Fruit fly (Drosophila melanogaster) whole organism, embryonic: ENCODE measurements around the gene TTLL4B.

Source experiments
- B-H2 ChIP-seq: fragments of 200-800 bp; sonication (Bioruptor generic); optimal IDR thresholded peaks from 2 replicates; lab custom pipeline; 2018; ENCODE audit warnings: missing biosample characterization, mild to moderate bottlenecking, missing genetic modification characterization
- C15 ChIP-seq: fragments of 200-800 bp; sonication (Bioruptor generic); IDR thresholded peaks from 3 replicates; pipeline ENCODE4 v1.3.6; 2022; ENCODE audit warnings: missing biosample characterization, missing genetic modification characterization
- CG10209 ChIP-seq: fragments of 200-800 bp; sonication (Bioruptor generic); optimal IDR thresholded peaks from 3 replicates; lab custom pipeline; 2017; ENCODE audit warnings: missing biosample characterization, mild to moderate bottlenecking, missing genetic modification characterization, missing genetic modification reagents
- CG11085 ChIP-seq: fragments of 200-800 bp; sonication (Bioruptor generic); IDR thresholded peaks from 2 replicates; pipeline ENCODE4 v1.3.6; 2022; ENCODE audit warnings: missing biosample characterization, missing genetic modification characterization
- CG13424 ChIP-seq: fragments of 200-800 bp; sonication (Bioruptor generic); optimal IDR thresholded peaks from 2 replicates; lab custom pipeline; 2019; ENCODE audit warnings: missing biosample characterization, mild to moderate bottlenecking, missing genetic modification characterization, moderate library complexity
- CG1529 ChIP-seq: fragments of 200-800 bp; sonication (Bioruptor generic); optimal IDR thresholded peaks from 3 replicates; lab custom pipeline; 2018; ENCODE audit warnings: missing biosample characterization, missing genetic modification characterization
- CG15479 ChIP-seq: fragments of 200-800 bp; sonication (Bioruptor generic); optimal IDR thresholded peaks from 3 replicates; lab custom pipeline; 2019; ENCODE audit warnings: missing biosample characterization, mild to moderate bottlenecking, missing genetic modification characterization, moderate library complexity
- CG15696 ChIP-seq: fragments of 200-800 bp; sonication (Bioruptor generic); optimal IDR thresholded peaks from 2 replicates; lab custom pipeline; 2019; ENCODE audit warnings: missing biosample characterization, mild to moderate bottlenecking, missing genetic modification characterization, moderate library complexity
- CG17912 ChIP-seq: fragments of 200-800 bp; sonication (Bioruptor generic); optimal IDR thresholded peaks from 2 replicates; lab custom pipeline; 2018; ENCODE audit warnings: missing biosample characterization, mild to moderate bottlenecking, missing genetic modification characterization
- CG32532 ChIP-seq: fragments of 200-800 bp; sonication (Bioruptor generic); IDR thresholded peaks from 2 replicates; pipeline ENCODE4 v1.3.6; 2022; ENCODE audit warnings: missing biosample characterization, missing genetic modification characterization
- CG4282 ChIP-seq: fragments of 200-800 bp; sonication (Bioruptor generic); optimal IDR thresholded peaks from 2 replicates; lab custom pipeline; 2016; ENCODE audit warnings: missing biosample characterization, missing genetic modification characterization
- CG6765 ChIP-seq: fragments of 200-800 bp; sonication (Bioruptor generic); optimal IDR thresholded peaks from 3 replicates; lab custom pipeline; 2017; ENCODE audit warnings: missing biosample characterization, mild to moderate bottlenecking, missing genetic modification characterization
- CG7357 ChIP-seq: fragments of 200-800 bp; sonication (Bioruptor generic); IDR thresholded peaks from 3 replicates; pipeline ENCODE4 v1.3.6; 2022; ENCODE audit warnings: missing biosample characterization, missing genetic modification characterization
- CG7372 ChIP-seq: fragments of 200-800 bp; sonication (Bioruptor generic); IDR thresholded peaks from 2 replicates; pipeline ENCODE4 v1.3.6; 2022; ENCODE audit warnings: missing biosample characterization, missing genetic modification characterization
- CoRest ChIP-seq: fragments of 200-800 bp; sonication (Bioruptor generic); optimal IDR thresholded peaks from 3 replicates; lab custom pipeline; 2018; ENCODE audit warnings: missing biosample characterization, mild to moderate bottlenecking, missing genetic modification characterization, moderate library complexity
- CrebB ChIP-seq: fragments of 200-800 bp; sonication (Bioruptor generic); optimal IDR thresholded peaks from 3 replicates; lab custom pipeline; 2018; ENCODE audit warnings: missing biosample characterization, mild to moderate bottlenecking, missing genetic modification characterization
- Dip2 ChIP-seq: fragments of 200-800 bp; sonication (Bioruptor generic); IDR thresholded peaks from 2 replicates; pipeline ENCODE4 v1.3.6; 2022; ENCODE audit warnings: missing biosample characterization, missing genetic modification characterization
- Ets65A ChIP-seq: fragments of 200-800 bp; sonication (Bioruptor generic); peaks from one replicate; lab custom pipeline; 2016; ENCODE audit warnings: missing biosample characterization, missing genetic modification characterization
- Hey ChIP-seq: fragments of 200-800 bp; sonication (Bioruptor generic); optimal IDR thresholded peaks from 3 replicates; lab custom pipeline; 2018; ENCODE audit warnings: missing biosample characterization, mild to moderate bottlenecking, missing genetic modification characterization
- Hmr ChIP-seq: fragments of 200-800 bp; sonication (Bioruptor generic); optimal IDR thresholded peaks from 3 replicates; lab custom pipeline; 2017; ENCODE audit warnings: mild to moderate bottlenecking, missing biosample characterization, missing genetic modification reagents, missing genetic modification characterization
- Kr ChIP-seq: fragments of 200-800 bp; sonication (Bioruptor generic); optimal IDR thresholded peaks from 2 replicates; lab custom pipeline; 2017; ENCODE audit warnings: missing biosample characterization, mild to moderate bottlenecking, missing genetic modification characterization
- NfI ChIP-seq: fragments of 200-800 bp; sonication (Bioruptor generic); optimal IDR thresholded peaks from 3 replicates; lab custom pipeline; 2018; ENCODE audit warnings: missing biosample characterization, mild to moderate bottlenecking, missing genetic modification characterization, moderate library complexity
- Side ChIP-seq: fragments of 200-800 bp; sonication (Bioruptor generic); optimal IDR thresholded peaks from 2 replicates; lab custom pipeline; 2016; ENCODE audit warnings: missing biosample characterization, missing genetic modification characterization
- ab ChIP-seq: fragments of 200-800 bp; sonication (Bioruptor generic); optimal IDR thresholded peaks from 2 replicates; lab custom pipeline; 2016; ENCODE audit warnings: missing biosample characterization, missing genetic modification characterization
- ato ChIP-seq: fragments of 200-800 bp; sonication (Bioruptor generic); IDR thresholded peaks from 2 replicates; pipeline ENCODE4 v1.3.6; 2022; ENCODE audit warnings: missing biosample characterization, missing genetic modification characterization; ENCODE audit not compliant: partially characterized antibody
- cad ChIP-seq: fragments of >200 bp; optimal IDR thresholded peaks from 2 replicates; lab custom pipeline; 2017; ENCODE audit warnings: missing biosample characterization, missing genetic modification characterization
- dimm ChIP-seq: fragments of 200-800 bp; sonication (Bioruptor generic); IDR thresholded peaks from 2 replicates; pipeline ENCODE4 v1.3.6; 2022; ENCODE audit warnings: missing biosample characterization, missing genetic modification characterization
- eve ChIP-seq, 2 experiments: fragments of >200 bp; optimal IDR thresholded peaks; 2 replicates each; lab custom pipeline; 2017; ENCODE audit warnings: missing biosample characterization in 2 of 2, missing genetic modification characterization in 2 of 2
- ewg ChIP-seq: fragments of 200-800 bp; sonication (Bioruptor generic); optimal IDR thresholded peaks from 3 replicates; lab custom pipeline; 2017; ENCODE audit warnings: mild to moderate bottlenecking, missing biosample characterization, missing genetic modification reagents, missing genetic modification characterization
- exex ChIP-seq: fragments of 200-800 bp; sonication (Bioruptor generic); optimal IDR thresholded peaks from 4 replicates; lab custom pipeline; 2018; ENCODE audit warnings: missing biosample characterization, mild to moderate bottlenecking, missing genetic modification characterization, moderate library complexity
- eyg ChIP-seq: fragments of 200-800 bp; sonication (Bioruptor generic); optimal IDR thresholded peaks from 3 replicates; lab custom pipeline; 2016; ENCODE audit warnings: missing biosample characterization, missing genetic modification characterization
- fd102C ChIP-seq: fragments of 200-800 bp; sonication (Bioruptor generic); optimal IDR thresholded peaks from 2 replicates; lab custom pipeline; 2018; ENCODE audit warnings: missing biosample characterization, mild to moderate bottlenecking, missing genetic modification characterization, moderate library complexity
- grn ChIP-seq: fragments of 200-800 bp; sonication (Bioruptor generic); optimal IDR thresholded peaks from 3 replicates; lab custom pipeline; 2017; ENCODE audit warnings: missing biosample characterization, missing genetic modification characterization
- her ChIP-seq: fragments of 200-800 bp; sonication (Bioruptor generic); optimal IDR thresholded peaks from 2 replicates; lab custom pipeline; 2016; ENCODE audit warnings: missing biosample characterization, missing genetic modification characterization
- nau ChIP-seq: fragments of 200-800 bp; sonication (Bioruptor generic); optimal IDR thresholded peaks from 3 replicates; lab custom pipeline; 2017; ENCODE audit warnings: missing biosample characterization, mild to moderate bottlenecking, missing genetic modification characterization, missing genetic modification reagents
- nerfin-2 ChIP-seq: fragments of 200-800 bp; sonication (Bioruptor generic); IDR thresholded peaks from 2 replicates; pipeline ENCODE4 v1.3.6; 2022; ENCODE audit warnings: missing biosample characterization, missing genetic modification characterization; ENCODE audit not compliant: partially characterized antibody
- pho ChIP-seq: fragments of 200-800 bp; sonication (Bioruptor generic); optimal IDR thresholded peaks from 2 replicates; lab custom pipeline; 2016; ENCODE audit warnings: missing biosample characterization, missing genetic modification characterization
- prd ChIP-seq, 3 experiments: fragments of >200 bp in 2 of 3; fragments of 200-800 bp in 1 of 3; sonication (Bioruptor generic) in 1 of 3; optimal IDR thresholded peaks in 2 of 3; IDR thresholded peaks in 1 of 3; 2 replicates in 2 of 3; 3 replicates in 1 of 3; pipeline versions ENCODE4 v1.3.6 to Lab custom; 2017 to 2022; ENCODE audit warnings: missing biosample characterization in 1 of 3, missing genetic modification characterization in 1 of 3
- pros ChIP-seq: fragments of 200-800 bp; sonication (Bioruptor generic); optimal IDR thresholded peaks from 3 replicates; lab custom pipeline; 2019; ENCODE audit warnings: missing biosample characterization, mild to moderate bottlenecking, missing genetic modification characterization, moderate library complexity
- run ChIP-seq: fragments of 200-800 bp; sonication (Bioruptor generic); optimal IDR thresholded peaks from 3 replicates; lab custom pipeline; 2018; ENCODE audit warnings: missing biosample characterization, mild to moderate bottlenecking, missing genetic modification characterization
- sd ChIP-seq: fragments of 200-800 bp; sonication (Bioruptor generic); optimal IDR thresholded peaks from 3 replicates; lab custom pipeline; 2018; ENCODE audit warnings: missing biosample characterization, mild to moderate bottlenecking, missing genetic modification characterization, moderate library complexity
- so ChIP-seq: fragments of 200-800 bp; sonication (Bioruptor generic); IDR thresholded peaks from 3 replicates; pipeline ENCODE4 v1.3.6; 2022; ENCODE audit warnings: missing biosample characterization, missing genetic modification characterization
- stc ChIP-seq: fragments of 200-800 bp; sonication (Bioruptor generic); IDR thresholded peaks from 2 replicates; pipeline ENCODE4 v1.3.6; 2022; ENCODE audit warnings: missing biosample characterization, missing genetic modification characterization
- tll ChIP-seq, 2 experiments: fragments of 200-800 bp in 1 of 2; fragments of >200 bp in 1 of 2; sonication (Bioruptor generic) in 1 of 2; optimal IDR thresholded peaks; 2 replicates each; lab custom pipeline; 2017 to 2019; ENCODE audit warnings: missing biosample characterization in 2 of 2, missing genetic modification characterization in 2 of 2, mild to moderate bottlenecking in 1 of 2, moderate library complexity in 1 of 2
- vvl ChIP-seq: fragments of 200-800 bp; sonication (Bioruptor generic); IDR thresholded peaks from 2 replicates; pipeline ENCODE4 v1.3.6; 2022; ENCODE audit warnings: missing biosample characterization, missing genetic modification characterization
- wdn ChIP-seq: fragments of 200-800 bp; sonication (Bioruptor generic); IDR thresholded peaks from 2 replicates; pipeline ENCODE4 v1.3.6; 2022; ENCODE audit warnings: missing biosample characterization, missing genetic modification characterization
- zen ChIP-seq: fragments of 200-800 bp; sonication (Bioruptor generic); optimal IDR thresholded peaks from 3 replicates; lab custom pipeline; 2018; ENCODE audit warnings: missing biosample characterization, mild to moderate bottlenecking, missing genetic modification characterization, moderate library complexity

The TTLL4B gene

DNA sequence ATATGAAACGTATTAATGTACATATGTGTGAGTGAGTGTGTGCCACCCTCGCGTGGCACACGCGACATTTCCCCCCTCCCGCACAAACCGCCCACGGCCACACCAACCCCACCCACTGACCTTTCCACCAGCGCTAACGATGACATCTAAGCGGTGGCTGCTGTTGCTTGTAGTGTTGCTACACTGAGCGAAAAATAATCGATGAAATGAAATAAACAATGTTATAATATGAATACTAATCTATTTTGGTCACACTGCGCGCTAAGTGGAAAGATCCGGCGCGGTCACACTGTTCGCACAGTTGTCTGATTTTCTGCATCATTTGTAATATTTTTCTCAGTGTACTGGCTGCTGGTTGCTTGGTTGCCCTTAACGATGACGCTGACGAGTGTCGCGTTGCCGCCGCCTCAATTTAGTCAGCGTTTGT is 30.2 kb upstream of the TTLL4B start (continued):
- TF ChIP-seq ewg (GFP tag; lab: Kevin White, UChicago) (peak; percentile 96), exex (tag; lab: Kevin White, UChicago) (peak; percentile 51), CG10209 (GFP tag; lab: Kevin White, UChicago) (peak; percentile 96), ato (GFP tag; lab: Robert Waterston, UW) (no peak), grn (GFP tag; lab: Kevin White, UChicago) (peak; percentile 81), zen (peak; percentile 98), CG1529 (GFP tag; lab: Kevin White, UChicago) (peak; percentile 97), pho (GFP tag; lab: Kevin White, UChicago) (peak; percentile 84), Kr (GFP tag; lab: Kevin White, UChicago) (peak; percentile 96), wdn (GFP tag; lab: Robert Waterston, UW) (peak; percentile 81), CG4282 (GFP tag; lab: Kevin White, UChicago) (peak; percentile 72), sd (peak; percentile 59), CG13424 (tag; lab: Kevin White, UChicago) (peak; percentile 95), Hmr (GFP tag; lab: Kevin White, UChicago) (peak; percentile 89), vvl (GFP tag; lab: Robert Waterston, UW) (peak; percentile 98), CG32532 (GFP tag; lab: Robert Waterston, UW) (peak; percentile 90), ab (peak; percentile 96), nau (GFP tag; lab: Kevin White, UChicago) (peak; percentile 94), so (GFP tag; lab: Robert Waterston, UW) (peak; percentile 94), CrebB (tag; lab: Kevin White, UChicago) (peak; percentile 94), Side (GFP tag; lab: Kevin White, UChicago) (peak; percentile 95), her (peak; percentile 90), eyg (GFP tag; lab: Kevin White, UChicago) (peak; percentile 84), nerfin-2 (GFP tag; lab: Robert Waterston, UW) (0 out of 2 replicates have a peak, but pooled peaks have one; percentile 33), run (peak; percentile 92), Hey (tag; lab: Kevin White, UChicago) (peak; percentile 96), B-H2 (GFP tag; lab: Kevin White, UChicago) (peak; percentile 61), dimm (GFP tag; lab: Robert Waterston, UW) (peak; percentile 86), CG6765 (GFP tag; lab: Kevin White, UChicago) (peak; percentile 74), C15 (GFP tag; lab: Robert Waterston, UW) (peak; percentile 70; the same call in 1 of the 3 replicates), eve (GFP tag; optimal IDR thresholded peaks at IDR 0.05; lab: Kevin White, UChicago) (peak; percentile 80 to 97), CG7372 (peak; percentile 90), CG17912 (GFP tag; lab: Kevin White, UChicago) (peak; percentile 86)

DNA sequence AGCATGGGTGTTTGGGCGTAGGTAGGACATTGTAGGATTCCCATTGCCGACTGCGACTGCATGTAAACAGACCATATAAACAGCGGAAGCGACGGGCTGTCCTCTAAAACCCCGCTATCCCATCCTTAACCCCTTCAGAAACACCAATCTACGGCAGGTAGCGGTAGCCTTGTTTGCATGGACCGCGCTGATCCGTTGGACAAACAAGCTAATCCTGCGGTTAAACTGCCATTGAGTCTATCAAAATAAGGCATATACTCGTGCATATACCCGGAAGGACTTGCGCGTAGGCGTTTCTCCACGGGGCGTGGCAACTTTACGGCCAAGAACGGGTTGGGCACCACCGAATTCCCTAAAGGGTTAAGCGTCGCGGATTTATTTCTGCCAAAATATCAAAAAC is 28.5 kb upstream of the TTLL4B start:
- peak; percentile 54 for TF ChIP-seq CG15479
- TF ChIP-seq Ets65A (GFP tag; lab: Kevin White, UChicago), result peak; percentile 8
- TF ChIP-seq zen, result peak; percentile 64
- peak; percentile 52 for TF ChIP-seq cad (GFP tag; lab: Kevin White, UChicago)
- peak; percentile 82 for TF ChIP-seq fd102C (GFP tag; lab: Kevin White, UChicago)
- no peak for TF ChIP-seq Dip2 (GFP tag; lab: Robert Waterston, UW)
- 0 out of 3 replicates have a peak, but pooled peaks have one; percentile 17 for TF ChIP-seq CG7357 (GFP tag; lab: Robert Waterston, UW)
- TF ChIP-seq tll (GFP tag; optimal IDR thresholded peaks at IDR 0.05; lab: Kevin White, UChicago), result peak in 1 of 2 experiments; percentile 95
- peak; percentile 96 for TF ChIP-seq Kr (GFP tag; lab: Kevin White, UChicago)
- peak; percentile 11 for TF ChIP-seq CG15696
- TF ChIP-seq CoRest, result no peak
- no peak for TF ChIP-seq pros (GFP tag; lab: Kevin White, UChicago)
- no peak for TF ChIP-seq prd (optimal IDR thresholded peaks at IDR 0.05; lab: Kevin White, UChicago)
- peak; percentile 20; the same call in 1 of the 3 replicates for TF ChIP-seq prd (GFP tag; IDR thresholded peaks at IDR 0.05; lab: Robert Waterston, UW)
- no peak for TF ChIP-seq stc (GFP tag; lab: Robert Waterston, UW)
- TF ChIP-seq CG11085 (GFP tag; lab: Robert Waterston, UW), result 0 out of 2 replicates have a peak, but pooled peaks have one; percentile 20
- no peak for TF ChIP-seq NfI (GFP tag; lab: Kevin White, UChicago)
- TF ChIP-seq, all 482 proteins: peak for 11
